Fruit fly (Drosophila melanogaster) whole organism, embryonic: ENCODE results near the gene CG9626.

Experiments
- CG1024 ChIP-seq: fragments of 200-800 bp; sonication (Bioruptor generic); IDR thresholded peaks from 2 replicates; pipeline ENCODE4 v1.3.6; 2022; ENCODE audit warnings: missing biosample characterization, missing genetic modification characterization
- CG11398 ChIP-seq: fragments of 200-800 bp; sonication (Bioruptor generic); optimal IDR thresholded peaks from 2 replicates; lab custom pipeline; 2016; ENCODE audit warnings: missing biosample characterization, missing genetic modification characterization
- CG11456 ChIP-seq: fragments of 200-800 bp; sonication (Bioruptor generic); IDR thresholded peaks from 3 replicates; pipeline ENCODE4 v1.3.6; 2022; ENCODE audit warnings: missing biosample characterization, missing genetic modification characterization
- CG11723 ChIP-seq: fragments of 200-800 bp; sonication (Bioruptor generic); optimal IDR thresholded peaks from 2 replicates; lab custom pipeline; 2017; ENCODE audit warnings: missing biosample characterization, mild to moderate bottlenecking, missing genetic modification characterization
- CG12219 ChIP-seq: fragments of 200-800 bp; sonication (Bioruptor generic); optimal IDR thresholded peaks from 3 replicates; lab custom pipeline; 2018; ENCODE audit warnings: missing biosample characterization, mild to moderate bottlenecking, missing genetic modification characterization
- CG1233 ChIP-seq: fragments of 200-800 bp; sonication (Bioruptor generic); optimal IDR thresholded peaks from 4 replicates; lab custom pipeline; 2018; ENCODE audit warnings: missing biosample characterization, mild to moderate bottlenecking, missing genetic modification characterization
- CG13775 ChIP-seq: fragments of 200-800 bp; sonication (Bioruptor generic); optimal IDR thresholded peaks from 3 replicates; lab custom pipeline; 2017; ENCODE audit warnings: missing biosample characterization, mild to moderate bottlenecking, missing genetic modification characterization
- CG15011 ChIP-seq: fragments of 200-800 bp; sonication (Bioruptor generic); optimal IDR thresholded peaks from 3 replicates; lab custom pipeline; 2018; ENCODE audit warnings: missing biosample characterization, mild to moderate bottlenecking, missing genetic modification characterization
- CG15269 ChIP-seq: fragments of 200-800 bp; sonication (Bioruptor generic); optimal IDR thresholded peaks from 2 replicates; lab custom pipeline; 2018; ENCODE audit warnings: missing biosample characterization, mild to moderate bottlenecking, missing genetic modification characterization, moderate library complexity
- CG18619 ChIP-seq: fragments of 200-800 bp; sonication (Bioruptor generic); optimal IDR thresholded peaks from 3 replicates; lab custom pipeline; 2017; ENCODE audit warnings: missing biosample characterization, mild to moderate bottlenecking, missing genetic modification characterization
- CG2199 ChIP-seq: fragments of 200-800 bp; sonication (Bioruptor generic); IDR thresholded peaks from 3 replicates; pipeline ENCODE4 v1.3.6; 2022; ENCODE audit warnings: missing biosample characterization, missing genetic modification characterization
- CG30020 ChIP-seq: fragments of 200-800 bp; optimal IDR thresholded peaks from 2 replicates; lab custom pipeline; 2019; ENCODE audit warnings: missing biosample characterization, mild to moderate bottlenecking, missing genetic modification characterization, moderate library complexity
- CG32532 ChIP-seq: fragments of 200-800 bp; sonication (Bioruptor generic); IDR thresholded peaks from 2 replicates; pipeline ENCODE4 v1.3.6; 2022; ENCODE audit warnings: missing biosample characterization, missing genetic modification characterization
- CG3838 ChIP-seq: fragments of 200-800 bp; sonication (Bioruptor generic); optimal IDR thresholded peaks from 3 replicates; lab custom pipeline; 2016; ENCODE audit warnings: missing biosample characterization, missing genetic modification characterization
- CG4328 ChIP-seq: fragments of 200-800 bp; sonication (Bioruptor generic); optimal IDR thresholded peaks from 3 replicates; lab custom pipeline; 2017; ENCODE audit warnings: missing biosample characterization, missing genetic modification reagents, missing genetic modification characterization
- CG4820 ChIP-seq: fragments of 200-800 bp; sonication (Bioruptor generic); optimal IDR thresholded peaks from 3 replicates; lab custom pipeline; 2016; ENCODE audit warnings: missing biosample characterization, missing genetic modification characterization
- CG4854 ChIP-seq: fragments of 200-800 bp; sonication (Bioruptor generic); optimal IDR thresholded peaks from 2 replicates; lab custom pipeline; 2016; ENCODE audit warnings: missing biosample characterization, missing genetic modification characterization, inconsistent platforms
- CG6272 ChIP-seq: fragments of 200-800 bp; sonication (Bioruptor generic); IDR thresholded peaks from 2 replicates; pipeline ENCODE4 v1.3.6; 2022; ENCODE audit warnings: missing biosample characterization, missing genetic modification characterization
- CG6654 ChIP-seq: fragments of 200-800 bp; sonication (Bioruptor generic); optimal IDR thresholded peaks from 2 replicates; lab custom pipeline; 2017; ENCODE audit warnings: missing biosample characterization, mild to moderate bottlenecking, missing genetic modification characterization
- CG6854 ChIP-seq: fragments of 200-800 bp; sonication (Bioruptor generic); optimal IDR thresholded peaks from 3 replicates; lab custom pipeline; 2017; ENCODE audit warnings: missing biosample characterization, mild to moderate bottlenecking, missing genetic modification characterization
- Chrac-16 ChIP-seq: fragments of 200-800 bp; sonication (Bioruptor generic); optimal IDR thresholded peaks from 3 replicates; lab custom pipeline; 2016; ENCODE audit warnings: missing biosample characterization, missing genetic modification characterization
- Fer1 ChIP-seq: fragments of 200-800 bp; sonication (Bioruptor generic); optimal IDR thresholded peaks from 2 replicates; lab custom pipeline; 2017; ENCODE audit warnings: missing biosample characterization, mild to moderate bottlenecking, missing genetic modification characterization
- HHEX ChIP-seq: fragments of 200-800 bp; sonication (Bioruptor generic); optimal IDR thresholded peaks from 3 replicates; lab custom pipeline; 2017; ENCODE audit warnings: missing biosample characterization, mild to moderate bottlenecking, missing genetic modification characterization, missing genetic modification reagents
- MBD-R2 ChIP-seq: fragments of 200-800 bp; sonication (Bioruptor generic); IDR thresholded peaks from 2 replicates; pipeline ENCODE4 v1.3.6; 2022; ENCODE audit warnings: missing biosample characterization, missing genetic modification characterization
- Mes4 ChIP-seq: fragments of 200-800 bp; sonication (Bioruptor generic); optimal IDR thresholded peaks from 2 replicates; lab custom pipeline; 2016; ENCODE audit warnings: missing biosample characterization, missing genetic modification characterization
- NK7.1 ChIP-seq: fragments of 200-800 bp; sonication (Bioruptor generic); optimal IDR thresholded peaks from 3 replicates; lab custom pipeline; 2016; ENCODE audit warnings: missing biosample characterization, missing genetic modification characterization
- Poxn ChIP-seq: fragments of 200-800 bp; sonication (Bioruptor generic); IDR thresholded peaks from 2 replicates; pipeline ENCODE4 v1.3.6; 2022; ENCODE audit warnings: missing biosample characterization, missing genetic modification characterization
- Scr ChIP-seq: fragments of 200-800 bp; sonication (Bioruptor generic); IDR thresholded peaks from 2 replicates; pipeline ENCODE4 v1.3.6; 2022; ENCODE audit warnings: missing biosample characterization, missing genetic modification characterization; ENCODE audit not compliant: partially characterized antibody
- Side ChIP-seq: fragments of 200-800 bp; sonication (Bioruptor generic); optimal IDR thresholded peaks from 2 replicates; lab custom pipeline; 2016; ENCODE audit warnings: missing biosample characterization, missing genetic modification characterization
- YL-1 ChIP-seq: fragments of 200-800 bp; sonication (Bioruptor generic); optimal IDR thresholded peaks from 3 replicates; lab custom pipeline; 2017; ENCODE audit warnings: missing biosample characterization, mild to moderate bottlenecking, missing genetic modification characterization
- ac ChIP-seq: fragments of 200-800 bp; sonication (Bioruptor generic); optimal IDR thresholded peaks from 3 replicates; lab custom pipeline; 2017; ENCODE audit warnings: missing biosample characterization, mild to moderate bottlenecking, missing genetic modification characterization
- bab2 ChIP-seq: fragments of 200-800 bp; sonication (Bioruptor generic); optimal IDR thresholded peaks from 2 replicates; lab custom pipeline; 2016; ENCODE audit warnings: missing biosample characterization, missing genetic modification characterization
- crp ChIP-seq, 2 experiments: fragments of 200-800 bp; sonication (Bioruptor generic); optimal IDR thresholded peaks; 2 replicates in 1 of 2; 3 replicates in 1 of 2; lab custom pipeline; 2017; ENCODE audit warnings: missing biosample characterization in 2 of 2, missing genetic modification characterization in 2 of 2, mild to moderate bottlenecking in 1 of 2, moderate library complexity in 1 of 2
- disco-r ChIP-seq: fragments of 200-800 bp; sonication (Bioruptor generic); optimal IDR thresholded peaks from 2 replicates; lab custom pipeline; 2016; ENCODE audit warnings: missing biosample characterization, missing genetic modification characterization
- dmrt99B ChIP-seq: fragments of 200-800 bp; sonication (Bioruptor generic); optimal IDR thresholded peaks from 2 replicates; lab custom pipeline; 2018; ENCODE audit warnings: missing biosample characterization, mild to moderate bottlenecking, missing genetic modification characterization, moderate library complexity
- ftz-f1 ChIP-seq: fragments of 200-800 bp; sonication (Bioruptor generic); optimal IDR thresholded peaks from 2 replicates; lab custom pipeline; 2016; ENCODE audit warnings: missing biosample characterization, missing genetic modification characterization
- grn ChIP-seq: fragments of 200-800 bp; sonication (Bioruptor generic); optimal IDR thresholded peaks from 3 replicates; lab custom pipeline; 2017; ENCODE audit warnings: missing biosample characterization, missing genetic modification characterization
- insv ChIP-seq, 2 experiments: fragments of 200-800 bp; sonication (Bioruptor generic); optimal IDR thresholded peaks; 3 replicates each; lab custom pipeline; 2016 to 2018; ENCODE audit warnings: missing biosample characterization in 2 of 2, missing genetic modification characterization in 2 of 2
- mam ChIP-seq: fragments of 200-800 bp; sonication (Bioruptor generic); optimal IDR thresholded peaks from 3 replicates; lab custom pipeline; 2016; ENCODE audit warnings: missing biosample characterization, missing genetic modification characterization
- p53 ChIP-seq: fragments of 200-800 bp; sonication (Bioruptor generic); optimal IDR thresholded peaks from 2 replicates; lab custom pipeline; 2016; ENCODE audit warnings: missing biosample characterization, missing genetic modification characterization
- pita ChIP-seq: fragments of 200-800 bp; sonication (Bioruptor generic); optimal IDR thresholded peaks from 2 replicates; lab custom pipeline; 2017; ENCODE audit warnings: missing biosample characterization, mild to moderate bottlenecking, missing genetic modification characterization
- repo ChIP-seq: fragments of 200-800 bp; sonication (Bioruptor generic); optimal IDR thresholded peaks from 2 replicates; lab custom pipeline; 2016; ENCODE audit warnings: missing biosample characterization, missing genetic modification characterization
- row ChIP-seq: fragments of 200-800 bp; sonication (Bioruptor generic); IDR thresholded peaks from 3 replicates; pipeline ENCODE4 v1.3.6; 2022; ENCODE audit warnings: missing biosample characterization, missing genetic modification characterization
- sc ChIP-seq, 3 experiments: fragments of >200 bp in 2 of 3; fragments of 200-800 bp in 1 of 3; sonication (Bioruptor generic) in 1 of 3; optimal IDR thresholded peaks; 2 replicates in 2 of 3; 3 replicates in 1 of 3; lab custom pipeline; 2017; ENCODE audit warnings: mild to moderate bottlenecking in 1 of 3, missing biosample characterization in 1 of 3, missing genetic modification characterization in 1 of 3, missing genetic modification reagents in 1 of 3
- sima ChIP-seq: fragments of 200-800 bp; sonication (Bioruptor generic); optimal IDR thresholded peaks from 2 replicates; lab custom pipeline; 2016; ENCODE audit warnings: missing biosample characterization, missing genetic modification characterization
- stc ChIP-seq: fragments of 200-800 bp; sonication (Bioruptor generic); IDR thresholded peaks from 2 replicates; pipeline ENCODE4 v1.3.6; 2022; ENCODE audit warnings: missing biosample characterization, missing genetic modification characterization
- tgo ChIP-seq: fragments of 200-800 bp; sonication (Bioruptor generic); IDR thresholded peaks from 3 replicates; pipeline ENCODE4 v1.3.6; 2022; ENCODE audit warnings: missing biosample characterization, missing genetic modification characterization
- twi ChIP-seq: fragments of 200-800 bp; optimal IDR thresholded peaks from 2 replicates; lab custom pipeline; 2019; ENCODE audit warnings: missing biosample characterization, mild to moderate bottlenecking, missing genetic modification characterization, moderate library complexity
- unc-4 ChIP-seq: fragments of 200-800 bp; sonication (Bioruptor generic); IDR thresholded peaks from 2 replicates; pipeline ENCODE4 v1.3.6; 2022; ENCODE audit warnings: missing biosample characterization, missing genetic modification characterization; ENCODE audit not compliant: partially characterized antibody
- vfl ChIP-seq: fragments of 200-800 bp; sonication (Bioruptor generic); optimal IDR thresholded peaks from 2 replicates; lab custom pipeline; 2016; ENCODE audit warnings: missing biosample characterization, missing genetic modification characterization
- zen ChIP-seq: fragments of 200-800 bp; sonication (Bioruptor generic); optimal IDR thresholded peaks from 3 replicates; lab custom pipeline; 2018; ENCODE audit warnings: missing biosample characterization, mild to moderate bottlenecking, missing genetic modification characterization, moderate library complexity

CG9626 gene

DNA sequence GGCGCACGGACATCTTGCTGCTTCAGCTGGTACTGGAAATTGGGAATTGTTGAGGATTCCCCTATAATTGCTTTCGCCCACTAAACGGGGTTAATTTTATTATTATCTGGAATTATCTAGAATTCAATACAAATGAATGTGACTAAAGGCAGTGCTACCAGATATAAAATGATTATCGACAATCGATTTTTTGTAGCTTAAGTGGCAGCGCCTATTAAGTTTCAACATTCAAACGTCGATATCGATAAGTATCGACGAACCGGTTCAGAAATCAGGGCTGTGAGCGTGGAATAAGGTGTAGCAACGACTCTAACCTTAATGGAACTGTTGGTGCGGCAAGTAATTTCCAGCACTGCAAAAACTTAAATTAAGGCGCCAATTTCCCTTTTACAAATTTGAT lies 4.3 kb upstream of the CG9626 start, which contains the start of gene Sgt1 (continued):
- TF ChIP-seq stc (GFP tag; lab: Robert Waterston, UW) (no peak), bab2 (GFP tag; lab: Kevin White, UChicago) (peak; percentile 41), Chrac-16 (GFP tag; lab: Kevin White, UChicago) (peak; percentile 8), CG13775 (no peak), CG15011 (GFP tag; lab: Kevin White, UChicago) (no peak), zen (tag; lab: Kevin White, UChicago) (peak; percentile 78), Mes4 (GFP tag; lab: Kevin White, UChicago) (peak; percentile 5), dmrt99B (tag; lab: Kevin White, UChicago) (no peak), CG4328 (peak; percentile 38), CG11456 (GFP tag; lab: Robert Waterston, UW) (no peak), CG4820 (GFP tag; lab: Kevin White, UChicago) (no peak), CG6272 (0 out of 2 replicates have a peak, but pooled peaks have one; percentile 28), CG2199 (GFP tag; lab: Robert Waterston, UW) (no peak), CG18619 (GFP tag; lab: Kevin White, UChicago) (peak; percentile 22), ftz-f1 (GFP tag; lab: Kevin White, UChicago) (no peak), HHEX (GFP tag; lab: Kevin White, UChicago) (no peak), p53 (GFP tag; lab: Kevin White, UChicago) (peak; percentile 22), vfl (GFP tag; lab: Kevin White, UChicago) (peak; percentile 72), CG12219 (GFP tag; lab: Kevin White, UChicago) (no peak), crp (GFP tag; optimal IDR thresholded peaks at IDR 0.05; lab: Kevin White, UChicago) (peak in 1 of 2 experiments; percentile 30), grn (GFP tag; lab: Kevin White, UChicago) (no peak), ac (GFP tag; lab: Kevin White, UChicago) (no peak), sc (optimal IDR thresholded peaks at IDR 0.05; lab: Kevin White, UChicago) (no peak), sc (GFP tag; optimal IDR thresholded peaks at IDR 0.05; lab: Kevin White, UChicago) (no peak), CG3838 (no peak), Poxn (GFP tag; lab: Robert Waterston, UW) (no peak), Side (peak; percentile 26), twi (tag; lab: Kevin White, UChicago) (no peak), repo (peak; percentile 40), CG4854 (GFP tag; lab: Kevin White, UChicago) (peak; percentile 6), unc-4 (GFP tag; lab: Robert Waterston, UW) (peak; percentile 78), YL-1 (peak; percentile 87), Fer1 (GFP tag; lab: Kevin White, UChicago) (peak; percentile 21), CG6854 (no peak), CG1024 (GFP tag; lab: Robert Waterston, UW) (no peak), pita (GFP tag; lab: Kevin White, UChicago) (peak; percentile 85), insv (GFP tag; optimal IDR thresholded peaks at IDR 0.05; lab: Kevin White, UChicago) (peak in 1 of 2 experiments; percentile 64), NK7.1 (GFP tag; lab: Kevin White, UChicago) (no peak), Scr (GFP tag; lab: Robert Waterston, UW) (peak; percentile 75), sima (no peak), mam (peak; percentile 73), CG15269 (tag; lab: Kevin White, UChicago) (no peak), row (GFP tag; lab: Robert Waterston, UW) (peak; percentile 41; the same call in 2 of the 3 replicates), CG30020 (tag; lab: Kevin White, UChicago) (peak; percentile 45), CG11398 (GFP tag; lab: Kevin White, UChicago) (no peak), CG11723 (GFP tag; lab: Kevin White, UChicago) (no peak), MBD-R2 (GFP tag; lab: Robert Waterston, UW) (peak; percentile 54), CG32532 (GFP tag; lab: Robert Waterston, UW) (0 out of 2 replicates have a peak, but pooled peaks have one; percentile 4), tgo (GFP tag; lab: Robert Waterston, UW) (no peak), disco-r (GFP tag; lab: Kevin White, UChicago) (no peak), CG1233 (GFP tag; lab: Kevin White, UChicago) (no peak), CG6654 (no peak)
